Fruit fly (Drosophila melanogaster) whole organism, pupa: ENCODE data around the gene Sugb.

ENCODE experiments used
- CG10348 ChIP-seq: fragments of 200-800 bp; sonication (Bioruptor generic); IDR thresholded peaks from 2 replicates; pipeline ENCODE4 v1.3.6; 2022; ENCODE audit warnings: missing biosample characterization, missing genetic modification characterization
- CG12605 ChIP-seq: fragments of 200-800 bp; sonication (Bioruptor generic); IDR thresholded peaks from 2 replicates; pipeline ENCODE4 v1.3.6; 2022; ENCODE audit warnings: missing biosample characterization, missing genetic modification characterization
- CG13204 ChIP-seq: fragments of 200-800 bp; sonication (Bioruptor generic); optimal IDR thresholded peaks from 2 replicates; lab custom pipeline; 2018; ENCODE audit warnings: missing biosample characterization, mild to moderate bottlenecking, missing genetic modification characterization, moderate library complexity
- CG14655 ChIP-seq: fragments of 200-800 bp; sonication (Bioruptor generic); optimal IDR thresholded peaks from 3 replicates; lab custom pipeline; 2017; ENCODE audit warnings: mild to moderate bottlenecking, missing biosample characterization, missing genetic modification reagents, missing genetic modification characterization
- CG15710 ChIP-seq: fragments of 200-800 bp; sonication (Bioruptor generic); optimal IDR thresholded peaks from 2 replicates; lab custom pipeline; 2018; ENCODE audit warnings: missing biosample characterization, mild to moderate bottlenecking, missing genetic modification characterization, moderate library complexity
- CG17806 ChIP-seq: fragments of 200-800 bp; sonication (Bioruptor generic); optimal IDR thresholded peaks from 2 replicates; lab custom pipeline; 2018; ENCODE audit warnings: missing biosample characterization, mild to moderate bottlenecking, missing genetic modification characterization, moderate library complexity
- CG32121 ChIP-seq: fragments of 200-800 bp; sonication (Bioruptor generic); IDR thresholded peaks from 2 replicates; pipeline ENCODE4 v1.3.6; 2022; ENCODE audit warnings: missing biosample characterization, missing genetic modification characterization
- CG34367 ChIP-seq: fragments of 200-800 bp; sonication (Bioruptor generic); optimal IDR thresholded peaks from 2 replicates; lab custom pipeline; 2018; ENCODE audit warnings: missing biosample characterization, mild to moderate bottlenecking, missing genetic modification characterization
- CG4496 ChIP-seq: fragments of 200-800 bp; sonication (Bioruptor generic); IDR thresholded peaks from 3 replicates; pipeline ENCODE4 v1.3.6; 2022; ENCODE audit warnings: missing biosample characterization, missing genetic modification characterization
- CG8159 ChIP-seq: fragments of 200-800 bp; sonication (Bioruptor generic); optimal IDR thresholded peaks from 3 replicates; lab custom pipeline; 2018; ENCODE audit warnings: missing biosample characterization, mild to moderate bottlenecking, missing genetic modification characterization, moderate library complexity
- CG8301 ChIP-seq: fragments of 200-800 bp; sonication (Bioruptor generic); optimal IDR thresholded peaks from 2 replicates; lab custom pipeline; 2018; ENCODE audit warnings: missing biosample characterization, mild to moderate bottlenecking, missing genetic modification characterization
- CG9948 ChIP-seq: fragments of 200-800 bp; sonication (Bioruptor generic); optimal IDR thresholded peaks from 2 replicates; lab custom pipeline; 2018; ENCODE audit warnings: missing biosample characterization, mild to moderate bottlenecking, missing genetic modification characterization, moderate library complexity
- D1 ChIP-seq: fragments of 200-800 bp; sonication (Bioruptor generic); optimal IDR thresholded peaks from 2 replicates; lab custom pipeline; 2018; ENCODE audit warnings: missing biosample characterization, mild to moderate bottlenecking, missing genetic modification characterization, moderate library complexity
- EcR ChIP-seq: fragments of 200-800 bp; sonication (Bioruptor generic); optimal IDR thresholded peaks from 3 replicates; lab custom pipeline; 2019; ENCODE audit warnings: missing biosample characterization, missing genetic modification characterization, mild to moderate bottlenecking, moderate library complexity, missing genetic modification reagents
- Ets98B ChIP-seq: fragments of 200-800 bp; sonication (Bioruptor generic); IDR thresholded peaks from 2 replicates; pipeline ENCODE4 v1.3.6; 2022; ENCODE audit warnings: missing biosample characterization, missing genetic modification characterization
- Pif1A ChIP-seq: fragments of 200-800 bp; sonication (Bioruptor generic); optimal IDR thresholded peaks from 3 replicates; lab custom pipeline; 2016; ENCODE audit warnings: missing biosample characterization, missing genetic modification characterization
- Pif1B ChIP-seq: fragments of 200-800 bp; sonication (Bioruptor generic); optimal IDR thresholded peaks from 3 replicates; lab custom pipeline; 2016; ENCODE audit warnings: missing biosample characterization, missing genetic modification characterization
- Snoo ChIP-seq: fragments of 200-800 bp; sonication (Bioruptor generic); optimal IDR thresholded peaks from 3 replicates; lab custom pipeline; 2017; ENCODE audit warnings: missing biosample characterization, mild to moderate bottlenecking, missing genetic modification characterization, inconsistent platforms
- fd96Ca ChIP-seq: fragments of 200-800 bp; sonication (Bioruptor generic); IDR thresholded peaks from 3 replicates; pipeline ENCODE4 v1.3.6; 2022; ENCODE audit warnings: missing biosample characterization, missing genetic modification characterization
- gl ChIP-seq: fragments of 200-800 bp; sonication (Bioruptor generic); optimal IDR thresholded peaks from 2 replicates; lab custom pipeline; 2018; ENCODE audit warnings: missing biosample characterization, mild to moderate bottlenecking, missing genetic modification characterization
- rn ChIP-seq: fragments of 200-800 bp; sonication (Bioruptor generic); IDR thresholded peaks from 2 replicates; pipeline ENCODE4 v1.3.6; 2022; ENCODE audit warnings: missing biosample characterization, missing genetic modification characterization

Sugb gene

DNA sequence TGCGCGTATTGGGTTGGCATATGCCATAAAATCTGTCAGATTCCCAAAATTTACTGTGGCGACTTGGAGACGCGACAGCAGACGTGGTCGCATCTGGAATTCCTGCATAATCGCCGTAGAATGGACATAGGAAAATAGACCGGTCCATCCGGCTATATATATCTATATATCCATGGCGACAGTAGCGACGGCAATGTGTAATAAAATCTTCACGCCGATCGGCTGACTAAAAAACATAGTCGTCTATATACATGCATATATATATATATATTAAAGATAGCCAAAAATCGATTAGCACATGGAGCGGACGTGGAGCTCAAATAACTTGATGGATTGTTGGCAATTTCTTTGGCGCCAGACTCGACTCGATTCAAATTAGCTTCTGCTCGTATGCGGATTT, 34.2 kb downstream of the Sugb start:
- TF ChIP-seq CG17806 (tag; lab: Kevin White, UChicago): no peak
- TF ChIP-seq fd96Ca (GFP tag; lab: Robert Waterston, UW): no peak
- TF ChIP-seq Ets98B (GFP tag; lab: Robert Waterston, UW): no peak

DNA sequence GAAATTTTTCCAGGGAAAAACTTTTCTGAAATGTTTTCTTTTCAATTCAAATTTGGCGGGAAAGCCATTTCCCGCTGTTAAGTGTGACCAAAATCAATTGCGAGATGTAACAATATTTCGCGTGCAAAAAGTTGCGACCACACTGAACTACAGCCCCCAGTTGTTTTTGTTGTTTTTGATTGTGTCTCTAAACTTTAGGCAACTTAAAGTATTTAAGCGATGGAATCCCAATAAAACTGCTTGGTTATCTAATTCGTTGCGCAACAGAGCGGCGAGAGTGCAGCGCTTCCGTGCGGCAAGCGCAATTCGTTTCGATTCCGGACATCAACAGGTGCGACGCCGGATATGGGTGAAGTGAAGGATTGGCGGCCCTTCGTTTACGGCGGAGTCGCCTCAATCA, 37.0 kb downstream of the Sugb start, which contains the start of gene Bmcp:
Gene Bmcp (plus strand): TSS at position 155 of the 400 bp plus-strand sequence.
- TF ChIP-seq CG15710 (tag; lab: Kevin White, UChicago) (peak; percentile 9), CG14655 (GFP tag; lab: Kevin White, UChicago) (no peak), CG34367 (tag; lab: Kevin White, UChicago) (no peak), CG17806 (tag; lab: Kevin White, UChicago) (no peak), Snoo (tag; lab: Kevin White, UChicago) (peak; percentile 6), Pif1A (GFP tag; lab: Kevin White, UChicago) (no peak), CG4496 (0 out of 3 replicates have a peak, but pooled peaks have one; percentile 24), EcR (GFP tag; lab: Kevin White, UChicago) (no peak), Pif1B (GFP tag; lab: Kevin White, UChicago) (no peak), CG13204 (GFP tag; lab: Kevin White, UChicago) (no peak), Ets98B (GFP tag; lab: Robert Waterston, UW) (no peak), CG12605 (peak; percentile 36; the same call in 1 of the 2 replicates)

dm6 chr3L:11721498-11721946, 37.7 kb downstream of the Sugb start:
- TF ChIP-seq CG13204 (GFP tag; lab: Kevin White, UChicago) (no peak), Snoo (tag; lab: Kevin White, UChicago) (no peak), CG17806 (tag; lab: Kevin White, UChicago) (no peak), CG4496 (no peak), Pif1A (GFP tag; lab: Kevin White, UChicago) (no peak), Ets98B (GFP tag; lab: Robert Waterston, UW) (no peak), CG12605 (no peak), D1 (tag; lab: Kevin White, UChicago) (no peak), CG32121 (GFP tag; lab: Robert Waterston, UW) (no peak), CG10348 (GFP tag; lab: Robert Waterston, UW) (no peak), Pif1B (GFP tag; lab: Kevin White, UChicago) (no peak), rn (GFP tag; lab: Robert Waterston, UW) (no peak), CG34367 (tag; lab: Kevin White, UChicago) (no peak), EcR (GFP tag; lab: Kevin White, UChicago) (no peak)

- no peak for TF ChIP-seq gl (tag; lab: Kevin White, UChicago)
- TF ChIP-seq D1 (tag; lab: Kevin White, UChicago): no peak
- TF ChIP-seq Snoo (tag; lab: Kevin White, UChicago): no peak
Observed at dm6 chr3L:11728147-11728546, 44.4 kb downstream of the Sugb start, which contains the start of gene sunn. sunn (plus strand) TSS chr3L:11728348.

- TF ChIP-seq CG4496 (no peak), CG8301 (tag; lab: Kevin White, UChicago) (no peak), CG15710 (tag; lab: Kevin White, UChicago) (no peak), CG8159 (tag; lab: Kevin White, UChicago) (no peak), fd96Ca (GFP tag; lab: Robert Waterston, UW) (no peak), CG9948 (tag; lab: Kevin White, UChicago) (no peak), Pif1B (GFP tag; lab: Kevin White, UChicago) (no peak), Pif1A (GFP tag; lab: Kevin White, UChicago) (no peak), Ets98B (GFP tag; lab: Robert Waterston, UW) (no peak), CG12605 (no peak), CG32121 (GFP tag; lab: Robert Waterston, UW) (no peak), gl (tag; lab: Kevin White, UChicago) (no peak), EcR (GFP tag; lab: Kevin White, UChicago) (no peak), CG10348 (GFP tag; lab: Robert Waterston, UW) (no peak), CG17806 (tag; lab: Kevin White, UChicago) (no peak), D1 (tag; lab: Kevin White, UChicago) (no peak), CG13204 (GFP tag; lab: Kevin White, UChicago) (no peak), CG14655 (GFP tag; lab: Kevin White, UChicago) (no peak), rn (GFP tag; lab: Robert Waterston, UW) (no peak)
Observed at dm6 chr3L:11731841-11732240, 48.1 kb downstream of the Sugb start, which contains the start of gene CG32087. CG32087 (plus strand) TSS chr3L:11732141.
